Fruit fly (Drosophila melanogaster) whole organism, wandering third instar larva: Measurements from ENCODE around the gene CG7900.

Experiments used
- Abd-B ChIP-seq: fragments of >200 bp; optimal IDR thresholded peaks from 2 replicates; lab custom pipeline; 2017; ENCODE audit warnings: missing biosample characterization, missing genetic modification characterization
- CG32264 ChIP-seq: fragments of 200-800 bp; sonication (Bioruptor generic); optimal IDR thresholded peaks from 2 replicates; lab custom pipeline; 2016; ENCODE audit warnings: missing biosample characterization, missing genetic modification characterization
- CG9705 ChIP-seq: fragments of 200-800 bp; sonication (Bioruptor generic); optimal IDR thresholded peaks from 2 replicates; lab custom pipeline; 2018; ENCODE audit warnings: missing biosample characterization, mild to moderate bottlenecking, missing genetic modification characterization
- CrebA ChIP-seq: fragments of 200-800 bp; sonication (Bioruptor generic); optimal IDR thresholded peaks from 2 replicates; lab custom pipeline; 2016; ENCODE audit warnings: missing biosample characterization, mild to moderate bottlenecking, missing genetic modification characterization, borderline replicate concordance
- Dfd ChIP-seq: fragments of >200 bp; optimal IDR thresholded peaks from 2 replicates; lab custom pipeline; 2017; ENCODE audit warnings: missing biosample characterization, missing genetic modification characterization
- Dif ChIP-seq: fragments of 200-275, 200-300 bp; sonication (Bioruptor generic); optimal IDR thresholded peaks from 2 replicates; lab custom pipeline; 2018; ENCODE audit warnings: missing biosample characterization, missing genetic modification characterization; ENCODE audit not compliant: partially characterized antibody
- GATAd ChIP-seq: sonication (Bioruptor generic); optimal IDR thresholded peaks from 2 replicates; lab custom pipeline; 2016; ENCODE audit warnings: missing biosample characterization, missing genetic modification characterization
- HLH106 ChIP-seq: fragments of 200-800 bp; optimal IDR thresholded peaks from 3 replicates; lab custom pipeline; 2019; ENCODE audit warnings: missing biosample characterization, mild to moderate bottlenecking, missing genetic modification characterization, moderate library complexity
- Hnf4 ChIP-seq: fragments of 200-800 bp; sonication (Bioruptor generic); optimal IDR thresholded peaks from 2 replicates; lab custom pipeline; 2016; ENCODE audit warnings: missing biosample characterization, mild to moderate bottlenecking, missing genetic modification characterization
- Hr78 ChIP-seq: fragments of >200 bp; optimal IDR thresholded peaks from 2 replicates; lab custom pipeline; 2017; ENCODE audit warnings: missing biosample characterization, missing genetic modification characterization
- Hr83 ChIP-seq: fragments of 200-300 bp; sonication (Bioruptor generic); optimal IDR thresholded peaks from 2 replicates; lab custom pipeline; 2016; ENCODE audit warnings: missing biosample characterization, mild to moderate bottlenecking, missing genetic modification characterization, moderate library complexity; ENCODE audit not compliant: poor library complexity, severe bottlenecking
- Jra ChIP-seq: sonication (Bioruptor generic); optimal IDR thresholded peaks from 2 replicates; lab custom pipeline; 2016; ENCODE audit warnings: missing biosample characterization, missing genetic modification characterization
- Mio ChIP-seq: sonication (Bioruptor generic); optimal IDR thresholded peaks from 2 replicates; lab custom pipeline; 2016; ENCODE audit warnings: missing biosample characterization, missing genetic modification characterization
- Myc ChIP-seq: fragments of >200 bp; optimal IDR thresholded peaks from 2 replicates; lab custom pipeline; 2017
- N ChIP-seq: fragments of >200 bp; optimal IDR thresholded peaks from 2 replicates; lab custom pipeline; 2018; ENCODE audit warnings: missing biosample characterization, missing external identifiers, missing genetic modification characterization
- OdsH ChIP-seq: fragments of 200-800 bp; sonication (Bioruptor generic); optimal IDR thresholded peaks from 2 replicates; lab custom pipeline; 2016; ENCODE audit warnings: missing biosample characterization, mild to moderate bottlenecking, missing genetic modification characterization
- Rel ChIP-seq, 2 experiments: fragments of 200-800 bp; sonication (Bioruptor generic) in 1 of 2; optimal IDR thresholded peaks; 2 replicates in 1 of 2; 3 replicates in 1 of 2; lab custom pipeline; 2016 to 2019; ENCODE audit warnings: mild to moderate bottlenecking in 2 of 2, missing biosample characterization in 2 of 2, missing genetic modification characterization in 2 of 2, moderate library complexity in 1 of 2
- Sp1 ChIP-seq: fragments of 200-800 bp; sonication (Bioruptor generic); optimal IDR thresholded peaks from 3 replicates; lab custom pipeline; 2019; ENCODE audit warnings: missing biosample characterization, mild to moderate bottlenecking, missing genetic modification characterization, moderate library complexity
- Vsx2 ChIP-seq: fragments of 200-300, 225-300 bp; sonication (Bioruptor generic); optimal IDR thresholded peaks from 2 replicates; lab custom pipeline; 2018; ENCODE audit warnings: missing biosample characterization, missing genetic modification characterization; ENCODE audit not compliant: partially characterized antibody
- br ChIP-seq: fragments of 200-800 bp; sonication (Bioruptor generic); optimal IDR thresholded peaks from 2 replicates; lab custom pipeline; 2016; ENCODE audit warnings: missing biosample characterization, missing genetic modification characterization
- brk ChIP-seq: fragments of 200-800 bp; sonication (Bioruptor generic); optimal IDR thresholded peaks from 2 replicates; lab custom pipeline; 2016; ENCODE audit warnings: missing biosample characterization, mild to moderate bottlenecking, missing genetic modification characterization
- dl ChIP-seq, 2 experiments: fragments of 175-275, 200-275 bp in 1 of 2; fragments of 200-275 bp in 1 of 2; sonication (Bioruptor generic); optimal IDR thresholded peaks; lab custom pipeline; 2018; ENCODE audit warnings: mild to moderate bottlenecking in 2 of 2, missing biosample characterization in 2 of 2, missing genetic modification characterization in 2 of 2, moderate library complexity in 2 of 2; ENCODE audit not compliant: partially characterized antibody in 2 of 2, insufficient read depth in 1 of 2
- dmrt93B ChIP-seq: fragments of 200-800 bp; sonication (Bioruptor generic); optimal IDR thresholded peaks from 2 replicates; lab custom pipeline; 2018; ENCODE audit warnings: missing biosample characterization, mild to moderate bottlenecking, missing genetic modification characterization
- dsf ChIP-seq: sonication (Bioruptor generic); optimal IDR thresholded peaks from 2 replicates; lab custom pipeline; 2016; ENCODE audit warnings: missing biosample characterization, missing genetic modification characterization, borderline replicate concordance
- ey ChIP-seq: fragments of 200-800 bp; sonication (Bioruptor generic); optimal IDR thresholded peaks from 2 replicates; lab custom pipeline; 2016; ENCODE audit warnings: missing biosample characterization, missing genetic modification characterization
- foxo ChIP-seq, 2 experiments: fragments of 200-800 bp; sonication (Bioruptor generic); optimal IDR thresholded peaks; 2 replicates in 1 of 2; 3 replicates in 1 of 2; lab custom pipeline; 2016 to 2017; ENCODE audit warnings: missing biosample characterization in 2 of 2, missing genetic modification characterization in 2 of 2
- fru ChIP-seq: fragments of 200-800 bp; sonication (Bioruptor generic); optimal IDR thresholded peaks from 3 replicates; lab custom pipeline; 2016; ENCODE audit warnings: missing biosample characterization, mild to moderate bottlenecking, missing genetic modification characterization
- h ChIP-seq: fragments of 200-800 bp; sonication (Bioruptor generic); optimal IDR thresholded peaks from 3 replicates; lab custom pipeline; 2016; ENCODE audit warnings: missing biosample characterization, mild to moderate bottlenecking, missing genetic modification characterization
- jim ChIP-seq: fragments of 175-275, 200-325 bp; sonication (Bioruptor generic); optimal IDR thresholded peaks from 2 replicates; lab custom pipeline; 2016; ENCODE audit warnings: missing biosample characterization, mild to moderate bottlenecking, missing genetic modification characterization
- lola ChIP-seq: fragments of >200 bp; optimal IDR thresholded peaks from 2 replicates; lab custom pipeline; 2017; ENCODE audit warnings: missing biosample characterization, missing genetic modification characterization
- pan ChIP-seq: fragments of >200 bp; optimal IDR thresholded peaks from 2 replicates; lab custom pipeline; 2017
- psq ChIP-seq: fragments of 200-800 bp; sonication (Bioruptor generic); optimal IDR thresholded peaks from 3 replicates; lab custom pipeline; 2017; ENCODE audit warnings: missing biosample characterization, mild to moderate bottlenecking, missing genetic modification characterization, moderate library complexity
- rgr ChIP-seq: fragments of 200-800 bp; sonication (Bioruptor generic); optimal IDR thresholded peaks from 3 replicates; lab custom pipeline; 2016; ENCODE audit warnings: missing biosample characterization, mild to moderate bottlenecking, missing genetic modification characterization
- sage ChIP-seq: fragments of 200-800 bp; sonication (Bioruptor generic); optimal IDR thresholded peaks from 2 replicates; lab custom pipeline; 2016; ENCODE audit warnings: missing biosample characterization, mild to moderate bottlenecking, missing genetic modification characterization
- sv ChIP-seq: fragments of 200-800 bp; sonication (Bioruptor generic); optimal IDR thresholded peaks from 3 replicates; lab custom pipeline; 2016; ENCODE audit warnings: missing biosample characterization, missing genetic modification characterization
- tai ChIP-seq: sonication (Bioruptor generic); optimal IDR thresholded peaks from 2 replicates; lab custom pipeline; 2016; ENCODE audit warnings: missing biosample characterization, missing genetic modification characterization
- usp ChIP-seq: fragments of >200 bp; optimal IDR thresholded peaks from 2 replicates; lab custom pipeline; 2017; ENCODE audit warnings: missing biosample characterization, missing genetic modification characterization
- woc ChIP-seq: sonication (Bioruptor generic); optimal IDR thresholded peaks from 2 replicates; lab custom pipeline; 2016; ENCODE audit warnings: missing biosample characterization, mild to moderate bottlenecking, missing genetic modification characterization

Gene CG7900

dm6 chr3R:8120338-8120662 lies 26.4 kb downstream of the CG7900 start:
- TF ChIP-seq Vsx2 (no peak), Myc (lab: Kevin White, UChicago) (peak; percentile 86), Rel (GFP tag; optimal IDR thresholded peaks at IDR 0.05; lab: Kevin White, UChicago) (no peak), Rel (tag; optimal IDR thresholded peaks at IDR 0.05; lab: Kevin White, UChicago) (peak; percentile 49), Dif (GFP tag; lab: Kevin White, UChicago) (no peak), Dfd (no peak), Hnf4 (GFP tag; lab: Kevin White, UChicago) (no peak), Jra (no peak), psq (GFP tag; lab: Kevin White, UChicago) (no peak), lola (GFP tag; lab: Kevin White, UChicago) (no peak)

dm6 chr3R:8122198-8122970 lies 28.5 kb downstream of the CG7900 start, which contains the start of gene CG7878:
TSS of gene CG7878 (plus strand) at chr3R:8122725.
- TF ChIP-seq N (GFP tag; lab: Kevin White, UChicago): no peak
- TF ChIP-seq Jra: peak; percentile 27
- TF ChIP-seq fru (GFP tag; lab: Kevin White, UChicago): peak; percentile 86
- TF ChIP-seq jim (GFP tag; lab: Kevin White, UChicago): no peak
- TF ChIP-seq brk (GFP tag; lab: Kevin White, UChicago): peak; percentile 82
- TF ChIP-seq Vsx2: no peak
- TF ChIP-seq Sp1 (GFP tag; lab: Kevin White, UChicago): peak; percentile 58
- TF ChIP-seq Abd-B (GFP tag; lab: Kevin White, UChicago): no peak
- peak; percentile 61 for TF ChIP-seq Myc (lab: Kevin White, UChicago)
- TF ChIP-seq br (GFP tag; lab: Kevin White, UChicago): peak; percentile 69
- peak; percentile 61 for TF ChIP-seq HLH106
- TF ChIP-seq OdsH (GFP tag; lab: Kevin White, UChicago): peak; percentile 18
- TF ChIP-seq foxo (GFP tag; optimal IDR thresholded peaks at IDR 0.05; lab: Kevin White, UChicago): peak in 1 of 2 experiments; percentile 73
- peak; percentile 14 for TF ChIP-seq dsf (GFP tag; lab: Kevin White, UChicago)
- no peak for TF ChIP-seq GATAd (GFP tag; lab: Kevin White, UChicago)
- peak; percentile 60 for TF ChIP-seq Hr83
- peak; percentile 45 for TF ChIP-seq CG32264
- no peak for TF ChIP-seq sage (GFP tag; lab: Kevin White, UChicago)
- peak; percentile 51 for TF ChIP-seq CG9705 (GFP tag; lab: Kevin White, UChicago)
- no peak for TF ChIP-seq dl (GFP tag; optimal IDR thresholded peaks at IDR 0.05; lab: Kevin White, UChicago; ENCODE audit: insufficient read depth in 1 of 2, partially characterized antibody in 2 of 2)
- TF ChIP-seq tai (GFP tag; lab: Kevin White, UChicago): peak; percentile 4
- TF ChIP-seq Dif (GFP tag; lab: Kevin White, UChicago): no peak
- no peak for TF ChIP-seq Mio (GFP tag; lab: Kevin White, UChicago)
- TF ChIP-seq ey (GFP tag; lab: Kevin White, UChicago): peak; percentile 57
- no peak for TF ChIP-seq usp (GFP tag; lab: Kevin White, UChicago)
- TF ChIP-seq psq (GFP tag; lab: Kevin White, UChicago): peak; percentile 46
- no peak for TF ChIP-seq Rel (GFP tag; optimal IDR thresholded peaks at IDR 0.05; lab: Kevin White, UChicago)
- peak; percentile 37 for TF ChIP-seq Rel (tag; optimal IDR thresholded peaks at IDR 0.05; lab: Kevin White, UChicago)
- TF ChIP-seq Hr78 (GFP tag; lab: Kevin White, UChicago): no peak
- peak; percentile 51 for TF ChIP-seq sv (GFP tag; lab: Kevin White, UChicago)
- peak; percentile 68 for TF ChIP-seq rgr (GFP tag; lab: Kevin White, UChicago)
- TF ChIP-seq lola (GFP tag; lab: Kevin White, UChicago): no peak
- TF ChIP-seq h (GFP tag; lab: Kevin White, UChicago): peak; percentile 70
- TF ChIP-seq Hnf4 (GFP tag; lab: Kevin White, UChicago): peak; percentile 63
- no peak for TF ChIP-seq Dfd
- peak; percentile 5 for TF ChIP-seq dmrt93B (GFP tag; lab: Kevin White, UChicago)
- TF ChIP-seq pan (lab: Kevin White, UChicago): no peak
- TF ChIP-seq woc (GFP tag; lab: Kevin White, UChicago): peak; percentile 68
- TF ChIP-seq CrebA: no peak
- TF ChIP-seq, all 38 proteins: peak for 23
